Worm (Caenorhabditis elegans): ENCODE measurements around the gene Y55B1BR.6.

Gene Y55B1BR.6

DNA sequence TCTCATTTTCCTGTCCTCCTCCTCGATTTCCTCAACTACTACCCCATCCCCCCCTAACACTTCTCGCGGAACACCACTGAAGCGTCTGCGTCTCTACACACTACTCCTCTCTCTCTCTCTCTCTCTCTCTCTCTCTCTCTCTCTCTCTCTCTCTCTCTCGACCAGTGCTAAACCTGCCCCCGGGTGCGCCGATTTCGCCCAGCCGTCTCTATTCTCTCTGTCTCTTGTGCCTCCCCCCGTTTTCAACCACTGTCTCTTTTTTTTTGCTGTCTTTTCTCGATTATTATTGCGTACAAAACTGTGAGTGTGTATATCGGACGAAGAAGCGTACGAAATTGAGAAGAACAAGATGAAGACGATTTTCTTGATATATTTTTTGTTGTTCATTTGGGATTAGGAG is 30.6 kb downstream of the Y55B1BR.6 start (continued):
- TF ChIP-seq nhr-77 (tag; optimal IDR thresholded peaks at IDR 0.05), result peak; percentile 24
- peak; percentile 41 for TF ChIP-seq nhr-10 (tag; optimal IDR thresholded peaks at IDR 0.05)
- no peak for TF ChIP-seq zfp-2 (tag; optimal IDR thresholded peaks at IDR 0.05)
- no peak for TF ChIP-seq sdz-12 (GFP tag; optimal IDR thresholded peaks at IDR 0.05)
- no peak for TF ChIP-seq skn-1 (tag; optimal IDR thresholded peaks at IDR 0.05)
- TF ChIP-seq ceh-62 (tag; optimal IDR thresholded peaks at IDR 0.05), result no peak
- TF ChIP-seq F44E2.7 (GFP tag; IDR thresholded peaks at IDR 0.05), result no peak

DNA sequence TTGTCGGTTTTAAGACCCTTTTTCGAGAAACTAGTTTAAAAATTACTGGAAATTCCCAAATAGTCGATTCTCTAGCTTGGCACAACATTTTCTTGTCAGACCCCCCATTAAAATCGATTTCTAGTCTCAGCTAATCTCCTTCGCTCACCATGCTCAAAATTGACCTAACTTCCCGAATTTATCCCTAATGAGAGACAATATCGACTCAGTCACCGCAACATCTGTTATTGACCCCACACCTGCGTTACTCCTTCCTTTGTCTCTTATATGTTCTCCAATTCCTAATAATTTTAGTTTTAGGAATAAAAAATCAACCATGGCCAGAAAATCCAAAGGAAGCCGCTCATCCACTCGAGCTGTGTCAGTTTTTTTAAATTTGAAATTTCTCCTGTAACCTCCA is 34.6 kb downstream of the Y55B1BR.6 start, which contains the start of gene cec-8:
TSS of gene cec-8 (plus strand) at position 301 of the 400 bp plus-strand sequence.
- TF ChIP-seq zip-2 (tag; optimal IDR thresholded peaks at IDR 0.05), result no peak
- TF ChIP-seq duxl-1 (tag; optimal IDR thresholded peaks at IDR 0.05; ENCODE audit: poor library complexity), result no peak
- no peak for TF ChIP-seq lin-1 (GFP tag; IDR thresholded peaks at IDR 0.05)
- TF ChIP-seq nhr-10 (tag; optimal IDR thresholded peaks at IDR 0.05), result no peak
- no peak for TF ChIP-seq fos-1 (tag; optimal IDR thresholded peaks at IDR 0.05)
- no peak for TF ChIP-seq R02D3.7 (tag; optimal IDR thresholded peaks at IDR 0.05)
- no peak for TF ChIP-seq unc-39 (tag; optimal IDR thresholded peaks at IDR 0.05)
- TF ChIP-seq D1046.2 (GFP tag; IDR thresholded peaks at IDR 0.05), result no peak
- TF ChIP-seq saeg-2 (GFP tag; IDR thresholded peaks at IDR 0.05), result no peak

DNA sequence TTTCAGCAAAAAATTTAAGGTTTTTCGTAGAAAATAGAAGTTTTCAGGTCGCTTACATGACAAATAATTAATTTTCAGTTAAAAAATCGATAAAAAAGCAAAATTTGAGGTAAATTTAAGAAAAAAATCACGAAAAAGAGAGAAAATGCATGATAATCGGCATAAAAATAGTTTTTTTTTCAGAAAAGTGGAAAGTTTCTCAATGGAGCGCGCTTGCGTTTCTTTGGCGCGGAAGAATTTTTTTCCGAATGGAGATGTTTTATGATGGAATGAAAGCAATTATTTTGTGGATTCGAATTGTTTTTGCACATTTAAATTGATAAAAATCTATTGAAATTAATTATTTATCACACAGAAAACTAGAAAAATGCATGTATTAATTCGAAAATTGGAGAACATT is 39.7 kb downstream of the Y55B1BR.6 start:
- TF ChIP-seq dpl-1 (GFP tag; optimal IDR thresholded peaks at IDR 0.05) (peak; percentile 44), lin-38 (GFP tag; IDR thresholded peaks at IDR 0.05) (peak; percentile 79), lin-39 (tag; optimal IDR thresholded peaks at IDR 0.05) (no peak)

DNA sequence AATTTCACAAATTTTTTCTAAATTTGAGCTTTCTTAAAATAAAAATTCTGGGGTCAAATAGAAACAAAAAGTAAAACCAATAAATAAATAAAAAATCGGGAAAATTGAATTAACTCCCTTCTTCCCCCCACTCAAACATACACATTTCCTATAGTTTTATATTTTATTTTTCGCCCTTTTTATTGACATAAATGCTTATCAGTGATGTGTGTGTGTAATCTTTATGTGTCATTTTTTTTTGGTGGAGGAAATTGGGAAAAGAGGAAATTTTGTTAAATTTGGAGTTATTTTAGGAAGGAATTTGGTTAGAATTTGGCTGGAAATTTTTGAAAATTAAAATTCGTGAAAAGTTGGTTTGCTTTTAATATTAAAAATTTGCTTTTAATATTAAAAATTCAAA is 41.1 kb downstream of the Y55B1BR.6 start:
- TF ChIP-seq hif-1 (tag; optimal IDR thresholded peaks at IDR 0.05) (no peak), egl-43 (GFP tag; IDR thresholded peaks at IDR 0.05) (no peak), ceh-62 (tag; optimal IDR thresholded peaks at IDR 0.05) (no peak), nhr-42 (GFP tag; IDR thresholded peaks at IDR 0.05) (no peak), pqm-1 (tag; optimal IDR thresholded peaks at IDR 0.05) (peak; percentile 27), ZK337.2 (GFP tag; IDR thresholded peaks at IDR 0.05) (no peak), cey-2 (tag; optimal IDR thresholded peaks at IDR 0.05; ENCODE audit: borderline replicate concordance, insufficient read depth) (no peak), Y75B8A.6 (GFP tag; IDR thresholded peaks at IDR 0.05) (no peak), nhr-111 (GFP tag; optimal IDR thresholded peaks at IDR 0.05) (no peak), nhr-77 (tag; optimal IDR thresholded peaks at IDR 0.05) (no peak), mxl-3 (GFP tag; optimal IDR thresholded peaks at IDR 0.05) (no peak), nhr-48 (tag; optimal IDR thresholded peaks at IDR 0.05) (no peak), zfp-3 (GFP tag; conservative IDR thresholded peaks at IDR 0.05) (no peak), sdz-12 (GFP tag; optimal IDR thresholded peaks at IDR 0.05) (no peak), snpc-1.2 (GFP tag; IDR thresholded peaks at IDR 0.05) (no peak), nhr-25 (tag; optimal IDR thresholded peaks at IDR 0.05; ENCODE audit: borderline replicate concordance, insufficient read depth) (no peak), egl-27 (tag; optimal IDR thresholded peaks at IDR 0.05) (no peak), tra-1 (GFP tag; IDR thresholded peaks at IDR 0.05) (no peak), daf-16 (GFP tag; optimal IDR thresholded peaks at IDR 0.05) (no peak), daf-16 (tag; optimal IDR thresholded peaks at IDR 0.05) (peak; percentile 47), daf-19 (GFP tag; conservative IDR thresholded peaks at IDR 0.05) (no peak), mdt-29 (GFP tag; IDR thresholded peaks at IDR 0.05) (no peak), dmd-9 (GFP tag; IDR thresholded peaks at IDR 0.05) (no peak), madf-5 (GFP tag; IDR thresholded peaks at IDR 0.05) (no peak), unc-39 (tag; optimal IDR thresholded peaks at IDR 0.05) (no peak), aha-1 (tag) (peak; percentile 44), nhr-28 (tag; optimal IDR thresholded peaks at IDR 0.05) (peak; percentile 53), saeg-2 (GFP tag; IDR thresholded peaks at IDR 0.05) (no peak), ZK546.5 (tag; optimal IDR thresholded peaks at IDR 0.05) (no peak), nhr-6 (tag; optimal IDR thresholded peaks at IDR 0.05) (no peak)

Data from whole organism, L4 larva.